Fruit fly (Drosophila melanogaster) whole organism, embryonic: ENCODE results near the gene Alp13.

Source experiments
- Abd-B ChIP-seq: fragments of 200-800 bp; sonication (Bioruptor generic); optimal IDR thresholded peaks from 2 replicates; lab custom pipeline; 2018; ENCODE audit warnings: missing biosample characterization, mild to moderate bottlenecking, missing genetic modification characterization, moderate library complexity
- Atf6 ChIP-seq: fragments of 200-800 bp; sonication (Bioruptor generic); IDR thresholded peaks from 2 replicates; pipeline ENCODE4 v1.3.6; 2022; ENCODE audit warnings: missing biosample characterization, missing genetic modification characterization
- CG10209 ChIP-seq: fragments of 200-800 bp; sonication (Bioruptor generic); optimal IDR thresholded peaks from 3 replicates; lab custom pipeline; 2017; ENCODE audit warnings: missing biosample characterization, mild to moderate bottlenecking, missing genetic modification characterization, missing genetic modification reagents
- CG10431 ChIP-seq: fragments of 200-800 bp; sonication (Bioruptor generic); optimal IDR thresholded peaks from 3 replicates; lab custom pipeline; 2018; ENCODE audit warnings: missing biosample characterization, mild to moderate bottlenecking, missing genetic modification characterization
- CG10462 ChIP-seq: fragments of 200-800 bp; sonication (Bioruptor generic); optimal IDR thresholded peaks from 2 replicates; lab custom pipeline; 2016; ENCODE audit warnings: missing biosample characterization, missing genetic modification characterization
- CG10654 ChIP-seq: fragments of 200-800 bp; sonication (Bioruptor generic); optimal IDR thresholded peaks from 2 replicates; lab custom pipeline; 2016; ENCODE audit warnings: missing biosample characterization, missing genetic modification characterization
- CG11723 ChIP-seq: fragments of 200-800 bp; sonication (Bioruptor generic); optimal IDR thresholded peaks from 2 replicates; lab custom pipeline; 2017; ENCODE audit warnings: missing biosample characterization, mild to moderate bottlenecking, missing genetic modification characterization
- CG13296 ChIP-seq: fragments of 200-800 bp; sonication (Bioruptor generic); optimal IDR thresholded peaks from 3 replicates; lab custom pipeline; 2018; ENCODE audit warnings: missing biosample characterization, mild to moderate bottlenecking, missing genetic modification characterization
- CG17802 ChIP-seq: fragments of 200-800 bp; sonication (Bioruptor generic); optimal IDR thresholded peaks from 2 replicates; lab custom pipeline; 2018; ENCODE audit warnings: missing biosample characterization, mild to moderate bottlenecking, missing genetic modification characterization, moderate library complexity
- CG18262 ChIP-seq: fragments of 200-800 bp; optimal IDR thresholded peaks from 3 replicates; lab custom pipeline; 2019; ENCODE audit warnings: missing biosample characterization, mild to moderate bottlenecking, missing genetic modification characterization, moderate library complexity
- CG30431 ChIP-seq: fragments of 200-800 bp; sonication (Bioruptor generic); optimal IDR thresholded peaks from 2 replicates; lab custom pipeline; 2017; ENCODE audit warnings: missing biosample characterization, missing genetic modification characterization
- CG32532 ChIP-seq: fragments of 200-800 bp; sonication (Bioruptor generic); IDR thresholded peaks from 2 replicates; pipeline ENCODE4 v1.3.6; 2022; ENCODE audit warnings: missing biosample characterization, missing genetic modification characterization
- CG34224 ChIP-seq: fragments of 200-800 bp; sonication (Bioruptor generic); IDR thresholded peaks from 3 replicates; pipeline ENCODE4 v1.3.6; 2022; ENCODE audit warnings: missing biosample characterization, missing genetic modification characterization; ENCODE audit not compliant: partially characterized antibody
- CG4282 ChIP-seq: fragments of 200-800 bp; sonication (Bioruptor generic); optimal IDR thresholded peaks from 2 replicates; lab custom pipeline; 2016; ENCODE audit warnings: missing biosample characterization, missing genetic modification characterization
- CG4360 ChIP-seq: fragments of 200-800 bp; sonication (Bioruptor generic); IDR thresholded peaks from 2 replicates; pipeline ENCODE4 v1.3.6; 2022; ENCODE audit warnings: missing biosample characterization, missing genetic modification characterization
- CG4730 ChIP-seq: fragments of 200-800 bp; sonication (Bioruptor generic); IDR thresholded peaks from 2 replicates; pipeline ENCODE4 v1.3.6; 2022; ENCODE audit warnings: missing biosample characterization, missing genetic modification characterization
- CG6175 ChIP-seq: fragments of 200-800 bp; sonication (Bioruptor generic); IDR thresholded peaks from 3 replicates; pipeline ENCODE4 v1.3.6; 2022; ENCODE audit warnings: missing biosample characterization, missing genetic modification characterization
- D19B ChIP-seq: fragments of 200-800 bp; sonication (Bioruptor generic); optimal IDR thresholded peaks from 2 replicates; lab custom pipeline; 2017; ENCODE audit warnings: missing biosample characterization, mild to moderate bottlenecking, missing genetic modification characterization
- Dll ChIP-seq: fragments of 200-800 bp; sonication (Bioruptor generic); IDR thresholded peaks from 4 replicates; pipeline ENCODE4 v1.3.6; 2022; ENCODE audit warnings: missing biosample characterization, missing genetic modification characterization; ENCODE audit not compliant: partially characterized antibody
- Fer2 ChIP-seq: fragments of 200-800 bp; sonication (Bioruptor generic); optimal IDR thresholded peaks from 2 replicates; lab custom pipeline; 2018; ENCODE audit warnings: missing biosample characterization, mild to moderate bottlenecking, missing genetic modification characterization, moderate library complexity
- Gsc ChIP-seq: fragments of 200-800 bp; sonication (Bioruptor generic); IDR thresholded peaks from 2 replicates; pipeline ENCODE4 v1.3.6; 2022; ENCODE audit warnings: missing biosample characterization, missing genetic modification characterization
- H2.0 ChIP-seq: fragments of 200-800 bp; sonication (Bioruptor generic); IDR thresholded peaks from 2 replicates; pipeline ENCODE4 v1.3.6; 2022; ENCODE audit warnings: missing biosample characterization, missing genetic modification characterization
- Max ChIP-seq: fragments of 200-800 bp; sonication (Bioruptor generic); optimal IDR thresholded peaks from 2 replicates; lab custom pipeline; 2016; ENCODE audit warnings: missing biosample characterization, mild to moderate bottlenecking, missing genetic modification characterization
- Med ChIP-seq: fragments of 200-800 bp; sonication (Bioruptor generic); peaks from one replicate; lab custom pipeline; 2016; ENCODE audit warnings: missing biosample characterization, missing genetic modification characterization, mild to moderate bottlenecking, inconsistent platforms, moderate library complexity
- Mrtf ChIP-seq: fragments of 200-800 bp; sonication (Bioruptor generic); IDR thresholded peaks from 3 replicates; pipeline ENCODE4 v1.3.6; 2022; ENCODE audit warnings: missing biosample characterization, missing genetic modification characterization
- NC2α ChIP-seq: fragments of 200-800 bp; sonication (Bioruptor generic); optimal IDR thresholded peaks from 2 replicates; lab custom pipeline; 2016; ENCODE audit warnings: missing biosample characterization, missing genetic modification characterization
- Oaz ChIP-seq: fragments of 200-800 bp; sonication (Bioruptor generic); IDR thresholded peaks from 2 replicates; pipeline ENCODE4 v1.3.6; 2022; ENCODE audit warnings: missing biosample characterization, missing genetic modification characterization
- Poxn ChIP-seq: fragments of 200-800 bp; sonication (Bioruptor generic); IDR thresholded peaks from 2 replicates; pipeline ENCODE4 v1.3.6; 2022; ENCODE audit warnings: missing biosample characterization, missing genetic modification characterization
- Rfx ChIP-seq: fragments of 200-800 bp; sonication (Bioruptor generic); IDR thresholded peaks from 2 replicates; pipeline ENCODE4 v1.3.6; 2022; ENCODE audit warnings: missing biosample characterization, missing genetic modification characterization
- Sox102F ChIP-seq: fragments of 200-800 bp; sonication (Bioruptor generic); optimal IDR thresholded peaks from 2 replicates; lab custom pipeline; 2018; ENCODE audit warnings: missing biosample characterization, mild to moderate bottlenecking, missing genetic modification characterization, moderate library complexity
- Ssrp ChIP-seq: fragments of 200-800 bp; sonication (Bioruptor generic); optimal IDR thresholded peaks from 2 replicates; lab custom pipeline; 2018; ENCODE audit warnings: missing biosample characterization, mild to moderate bottlenecking, missing genetic modification characterization, moderate library complexity
- al ChIP-seq: fragments of 200-800 bp; sonication (Bioruptor generic); IDR thresholded peaks from 2 replicates; pipeline ENCODE4 v1.3.6; 2022; ENCODE audit warnings: missing biosample characterization, missing genetic modification characterization
- ash1 ChIP-seq: fragments of 200-800 bp; sonication (Bioruptor generic); optimal IDR thresholded peaks from 2 replicates; lab custom pipeline; 2018; ENCODE audit warnings: missing biosample characterization, mild to moderate bottlenecking, missing genetic modification characterization
- br ChIP-seq: fragments of >200 bp; optimal IDR thresholded peaks from 2 replicates; lab custom pipeline; 2017
- bsh ChIP-seq, 2 experiments: fragments of 200-800 bp; sonication (Bioruptor generic); optimal IDR thresholded peaks; 2 replicates each; lab custom pipeline; 2017 to 2018; ENCODE audit warnings: mild to moderate bottlenecking in 2 of 2, missing biosample characterization in 2 of 2, missing genetic modification characterization in 2 of 2, moderate library complexity in 1 of 2
- dmrt99B ChIP-seq: fragments of 200-800 bp; sonication (Bioruptor generic); optimal IDR thresholded peaks from 2 replicates; lab custom pipeline; 2018; ENCODE audit warnings: missing biosample characterization, mild to moderate bottlenecking, missing genetic modification characterization, moderate library complexity
- fd64A ChIP-seq: fragments of 200-800 bp; sonication (Bioruptor generic); optimal IDR thresholded peaks from 3 replicates; lab custom pipeline; 2018; ENCODE audit warnings: missing biosample characterization, mild to moderate bottlenecking, missing genetic modification characterization
- ftz-f1 ChIP-seq: fragments of 200-800 bp; sonication (Bioruptor generic); optimal IDR thresholded peaks from 2 replicates; lab custom pipeline; 2016; ENCODE audit warnings: missing biosample characterization, missing genetic modification characterization
- ham ChIP-seq: fragments of 200-800 bp; sonication (Bioruptor generic); IDR thresholded peaks from 2 replicates; pipeline ENCODE4 v1.3.6; 2022; ENCODE audit warnings: missing biosample characterization, missing genetic modification characterization
- ind ChIP-seq: fragments of 200-800 bp; sonication (Bioruptor generic); optimal IDR thresholded peaks from 3 replicates; lab custom pipeline; 2016; ENCODE audit warnings: missing biosample characterization, missing genetic modification characterization
- lbe ChIP-seq: fragments of 200-800 bp; sonication (Bioruptor generic); optimal IDR thresholded peaks from 2 replicates; lab custom pipeline; 2016; ENCODE audit warnings: missing biosample characterization, mild to moderate bottlenecking, missing genetic modification characterization
- lmd ChIP-seq: fragments of 200-800 bp; sonication (Bioruptor generic); IDR thresholded peaks from 2 replicates; pipeline ENCODE4 v1.3.6; 2022; ENCODE audit warnings: missing biosample characterization, missing genetic modification characterization
- pfk ChIP-seq: fragments of 200-800 bp; sonication (Bioruptor generic); optimal IDR thresholded peaks from 2 replicates; lab custom pipeline; 2018; ENCODE audit warnings: missing biosample characterization, mild to moderate bottlenecking, missing genetic modification characterization, moderate library complexity
- pho ChIP-seq: fragments of 200-800 bp; sonication (Bioruptor generic); optimal IDR thresholded peaks from 2 replicates; lab custom pipeline; 2016; ENCODE audit warnings: missing biosample characterization, missing genetic modification characterization
- sc ChIP-seq, 3 experiments: fragments of >200 bp in 2 of 3; fragments of 200-800 bp in 1 of 3; sonication (Bioruptor generic) in 1 of 3; optimal IDR thresholded peaks; 2 replicates in 2 of 3; 3 replicates in 1 of 3; lab custom pipeline; 2017; ENCODE audit warnings: mild to moderate bottlenecking in 1 of 3, missing biosample characterization in 1 of 3, missing genetic modification characterization in 1 of 3, missing genetic modification reagents in 1 of 3
- seq ChIP-seq: fragments of 200-800 bp; sonication (Bioruptor generic); IDR thresholded peaks from 2 replicates; pipeline ENCODE4 v1.3.6; 2022; ENCODE audit warnings: missing biosample characterization, missing genetic modification characterization
- sug ChIP-seq: fragments of 200-800 bp; optimal IDR thresholded peaks from 2 replicates; lab custom pipeline; 2019; ENCODE audit warnings: missing biosample characterization, mild to moderate bottlenecking, missing genetic modification characterization, moderate library complexity
- toy ChIP-seq: fragments of 200-800 bp; sonication (Bioruptor generic); IDR thresholded peaks from 2 replicates; pipeline ENCODE4 v1.3.6; 2022; ENCODE audit warnings: missing biosample characterization, missing genetic modification characterization
- ttk ChIP-seq: fragments of 200-800 bp; sonication (Bioruptor generic); IDR thresholded peaks from 2 replicates; pipeline ENCODE4 v2.1.2; 2022; ENCODE audit warnings: missing biosample characterization, missing genetic modification characterization
- zfh1 ChIP-seq: fragments of 200-800 bp; sonication (Bioruptor generic); IDR thresholded peaks from 3 replicates; pipeline ENCODE4 v1.3.6; 2022; ENCODE audit warnings: missing biosample characterization, missing genetic modification characterization

Gene Alp13

DNA sequence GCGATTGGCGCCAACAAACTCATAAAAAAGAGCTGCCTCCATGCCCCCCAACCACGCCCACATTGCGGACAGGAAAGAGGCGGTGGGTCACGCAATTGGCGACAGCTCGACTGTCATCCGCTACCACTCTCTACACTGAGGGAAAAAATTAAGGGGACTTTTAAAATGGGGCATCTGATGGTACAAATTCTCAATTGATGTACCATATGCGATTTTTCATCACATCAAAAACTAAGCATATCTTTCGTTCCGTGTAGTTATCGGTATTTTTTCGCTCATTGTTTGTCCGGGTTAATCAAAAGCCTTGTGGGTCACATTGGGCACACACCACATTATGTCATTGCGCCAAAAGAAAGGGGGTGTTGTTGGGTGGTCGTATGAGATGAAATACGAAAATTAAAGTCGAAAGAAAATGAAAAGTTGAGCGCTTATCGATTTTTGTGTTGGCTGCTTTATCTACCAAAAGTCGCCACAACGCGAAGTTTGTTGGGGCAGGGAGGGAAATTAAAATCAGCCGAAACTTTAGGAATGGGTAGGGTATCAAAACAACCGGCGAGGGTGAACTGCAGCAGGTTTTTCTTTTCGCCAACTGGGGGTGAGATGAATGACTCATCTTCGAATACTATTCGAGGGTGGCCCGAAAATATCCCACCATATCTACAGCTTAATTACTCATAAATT is 51.0 kb downstream of the Alp13 start (continued):
- TF ChIP-seq bsh (GFP tag; optimal IDR thresholded peaks at IDR 0.05; lab: Kevin White, UChicago) = no peak
- TF ChIP-seq zfh1 (GFP tag; lab: Robert Waterston, UW) = peak; percentile 52; the same call in 1 of the 3 replicates
- no peak for TF ChIP-seq Abd-B (GFP tag; lab: Kevin White, UChicago)
- peak; percentile 46; the same call in 1 of the 3 replicates for TF ChIP-seq Mrtf (GFP tag; lab: Robert Waterston, UW)
- peak; percentile 75 for TF ChIP-seq CG32532 (GFP tag; lab: Robert Waterston, UW)
- TF ChIP-seq CG10462 (GFP tag; lab: Kevin White, UChicago) = no peak
- no peak for TF ChIP-seq Max (GFP tag; lab: Kevin White, UChicago)
- TF ChIP-seq ftz-f1 (GFP tag; lab: Kevin White, UChicago) = no peak
- TF ChIP-seq CG13296 (GFP tag; lab: Kevin White, UChicago) = no peak
- peak; percentile 93 for TF ChIP-seq Med
- TF ChIP-seq ttk (GFP tag; lab: Robert Waterston, UW) = no peak
- no peak for TF ChIP-seq CG4360 (GFP tag; lab: Robert Waterston, UW)
- TF ChIP-seq ham (GFP tag; lab: Robert Waterston, UW) = no peak
- TF ChIP-seq Sox102F (GFP tag; lab: Kevin White, UChicago) = no peak
- no peak; the same call in 1 of the 2 replicates for TF ChIP-seq al (GFP tag; lab: Robert Waterston, UW)
- no peak for TF ChIP-seq toy (GFP tag; lab: Robert Waterston, UW)
- peak; percentile 46 for TF ChIP-seq ind (GFP tag; lab: Kevin White, UChicago)
- TF ChIP-seq Dll (GFP tag; lab: Robert Waterston, UW) = no peak
- no peak for TF ChIP-seq CG4730 (GFP tag; lab: Robert Waterston, UW)
- TF ChIP-seq fd64A (GFP tag; lab: Kevin White, UChicago) = no peak
- TF ChIP-seq CG30431 (GFP tag; lab: Kevin White, UChicago) = no peak
- TF ChIP-seq CG10209 = no peak
- no peak for TF ChIP-seq CG18262 (tag; lab: Kevin White, UChicago)
- TF ChIP-seq Poxn (GFP tag; lab: Robert Waterston, UW) = no peak
- TF ChIP-seq dmrt99B (tag; lab: Kevin White, UChicago) = no peak
- TF ChIP-seq Atf6 = peak; percentile 53; the same call in 1 of the 2 replicates
- TF ChIP-seq CG11723 = no peak
- TF ChIP-seq CG17802 (tag; lab: Kevin White, UChicago) = no peak
- TF ChIP-seq lmd (GFP tag; lab: Robert Waterston, UW) = peak; percentile 46; the same call in 1 of the 2 replicates
- peak; percentile 64 for TF ChIP-seq Rfx (GFP tag; lab: Robert Waterston, UW)
- 0 out of 3 replicates have a peak, but pooled peaks have one; percentile 40 for TF ChIP-seq CG6175 (GFP tag; lab: Robert Waterston, UW)
- TF ChIP-seq Fer2 (tag; lab: Kevin White, UChicago) = no peak
- no peak for TF ChIP-seq seq (GFP tag; lab: Robert Waterston, UW)
- TF ChIP-seq lbe (GFP tag; lab: Kevin White, UChicago) = no peak
- no peak for TF ChIP-seq CG10654 (GFP tag; lab: Kevin White, UChicago)
- no peak for TF ChIP-seq CG10431 (GFP tag; lab: Kevin White, UChicago)
- TF ChIP-seq sug (tag; lab: Kevin White, UChicago) = no peak
- no peak for TF ChIP-seq Ssrp
- TF ChIP-seq ash1 (GFP tag; lab: Kevin White, UChicago) = no peak
- no peak for TF ChIP-seq Oaz (GFP tag; lab: Robert Waterston, UW)
- no peak for TF ChIP-seq CG34224
- no peak for TF ChIP-seq br
- TF ChIP-seq pfk = no peak
- no peak for TF ChIP-seq CG4282
- TF ChIP-seq H2.0 (GFP tag; lab: Robert Waterston, UW) = peak; percentile 19; the same call in 1 of the 2 replicates
- TF ChIP-seq sc (optimal IDR thresholded peaks at IDR 0.05; lab: Kevin White, UChicago) = no peak
- no peak for TF ChIP-seq sc (GFP tag; optimal IDR thresholded peaks at IDR 0.05; lab: Kevin White, UChicago)
- peak; percentile 4 for TF ChIP-seq D19B
- TF ChIP-seq pho (GFP tag; lab: Kevin White, UChicago) = peak; percentile 20
- no peak for TF ChIP-seq NC2α
- no peak for TF ChIP-seq Gsc (GFP tag; lab: Robert Waterston, UW)
